Worm (Caenorhabditis elegans): ENCODE data around the gene gst-23.

gst-23 gene

ce11 chrV:3196832-3197329 lies 46.2 kb upstream of the gst-23 start, which contains the start of the genes Y73C8B.1 and Y73C8B.5 (continued):
- no peak for TF ChIP-seq mdl-1 (tag; optimal IDR thresholded peaks at IDR 0.05)
- no peak for TF ChIP-seq fos-1 (tag; optimal IDR thresholded peaks at IDR 0.05)
- no peak for TF ChIP-seq unc-62 (GFP tag; optimal IDR thresholded peaks at IDR 0.05)
- TF ChIP-seq lin-39 (tag; optimal IDR thresholded peaks at IDR 0.05) = no peak
- no peak for TF ChIP-seq zag-1 (tag; optimal IDR thresholded peaks at IDR 0.05)
- peak; percentile 9 for TF ChIP-seq nhr-129 (tag; optimal IDR thresholded peaks at IDR 0.05)
- TF ChIP-seq lsy-2 (tag; optimal IDR thresholded peaks at IDR 0.05) = peak in 1 of 2 experiments; percentile 14
- no peak for TF ChIP-seq Y55F3AM.14 (GFP tag; optimal IDR thresholded peaks at IDR 0.05)
- TF ChIP-seq elt-3 (tag; optimal IDR thresholded peaks at IDR 0.05) = no peak
- no peak for TF ChIP-seq ztf-4 (tag; optimal IDR thresholded peaks at IDR 0.05)
- TF ChIP-seq C34F6.9 (tag; optimal IDR thresholded peaks at IDR 0.05) = no peak
- TF ChIP-seq nhr-12 (tag; optimal IDR thresholded peaks at IDR 0.05) = no peak
- no peak for TF ChIP-seq ZK546.5 (tag; optimal IDR thresholded peaks at IDR 0.05)
- TF ChIP-seq egl-27 (tag; optimal IDR thresholded peaks at IDR 0.05) = no peak
- TF ChIP-seq nhr-77 (tag; optimal IDR thresholded peaks at IDR 0.05) = no peak
- peak; percentile 47 for TF ChIP-seq nhr-11 (tag; optimal IDR thresholded peaks at IDR 0.05)
- peak; percentile 8 for TF ChIP-seq F13H6.1 (tag; optimal IDR thresholded peaks at IDR 0.05)

- no peak for TF ChIP-seq F13H6.1 (tag; optimal IDR thresholded peaks at IDR 0.05)
- TF ChIP-seq lin-11 (tag; optimal IDR thresholded peaks at IDR 0.05) = no peak
- TF ChIP-seq nhr-237 (tag; optimal IDR thresholded peaks at IDR 0.05) = no peak
- no peak for TF ChIP-seq nhr-25 (tag; optimal IDR thresholded peaks at IDR 0.05)
- TF ChIP-seq nhr-21 (tag; optimal IDR thresholded peaks at IDR 0.05) = no peak
- no peak for TF ChIP-seq C34F6.9 (tag; optimal IDR thresholded peaks at IDR 0.05)
- TF ChIP-seq nhr-23 (tag; optimal IDR thresholded peaks at IDR 0.05) = no peak
- no peak for TF ChIP-seq unc-39 (tag; optimal IDR thresholded peaks at IDR 0.05)
Measured at ce11 chrV:3200323-3200722, 42.8 kb upstream of the gst-23 start, which contains the start of gene K08D9.4. Gene K08D9.4 (minus strand): TSS chrV:3200423.

DNA sequence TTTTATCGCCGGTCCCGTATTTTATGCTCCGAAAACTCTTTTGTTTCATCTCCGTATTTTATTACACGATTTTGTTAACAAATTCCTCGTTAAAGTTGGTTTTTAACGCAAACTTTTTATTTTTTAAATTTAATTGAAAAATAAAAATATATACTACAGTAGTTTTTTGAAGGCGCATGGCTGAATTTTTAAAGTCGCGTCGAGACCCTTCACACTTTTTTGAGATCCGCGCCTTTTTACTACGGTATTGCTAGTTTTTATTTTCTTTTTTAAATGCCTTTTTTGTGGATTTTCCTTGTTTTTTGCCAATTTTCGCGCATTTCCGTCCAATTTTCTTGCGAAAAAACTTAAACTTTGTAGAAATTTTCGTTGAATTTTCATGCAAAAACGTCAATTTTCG lies 38.7 kb upstream of the gst-23 start:
- TF ChIP-seq sma-9 (GFP tag; optimal IDR thresholded peaks at IDR 0.05) (no peak), sma-9 (tag; optimal IDR thresholded peaks at IDR 0.05) (no peak), zag-1 (tag; optimal IDR thresholded peaks at IDR 0.05) (no peak), unc-55 (GFP tag; optimal IDR thresholded peaks at IDR 0.05) (no peak)

- TF ChIP-seq nhr-129 (tag; optimal IDR thresholded peaks at IDR 0.05) (no peak), unc-55 (GFP tag; optimal IDR thresholded peaks at IDR 0.05) (peak; percentile 8), sma-3 (GFP tag; optimal IDR thresholded peaks at IDR 0.05) (no peak)
Measured at ce11 chrV:3208940-3209339, 34.1 kb upstream of the gst-23 start.

DNA sequence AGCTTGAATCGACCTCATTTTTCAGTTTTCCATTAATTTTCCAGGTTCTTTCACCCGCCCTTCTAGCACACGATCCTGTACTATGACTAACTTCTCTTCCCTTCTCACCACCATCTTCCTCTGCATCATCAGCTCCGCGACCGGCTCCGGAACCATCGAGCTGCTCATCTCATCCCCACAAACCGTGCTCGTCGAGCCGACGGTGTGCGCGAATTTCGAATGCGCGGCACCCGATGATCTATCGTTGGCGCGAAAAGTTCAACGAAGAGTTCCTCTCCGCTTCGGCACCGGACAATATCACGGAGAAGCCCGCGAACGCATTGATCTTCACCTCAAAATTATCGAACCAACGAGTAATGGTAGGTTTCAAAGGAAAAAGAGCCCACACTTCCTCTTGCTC lies 32.9 kb upstream of the gst-23 start, which contains the start of gene apx-1:
Gene apx-1, plus strand, starts transcription at position 50 of the 400 bp plus-strand sequence.
- no peak for TF ChIP-seq unc-55 (GFP tag; optimal IDR thresholded peaks at IDR 0.05)
- TF ChIP-seq elt-3 (tag; optimal IDR thresholded peaks at IDR 0.05) = no peak
- no peak for TF ChIP-seq ztf-1 (GFP tag; conservative IDR thresholded peaks at IDR 0.05)
- TF ChIP-seq mbf-1 (tag; optimal IDR thresholded peaks at IDR 0.05) = no peak

DNA sequence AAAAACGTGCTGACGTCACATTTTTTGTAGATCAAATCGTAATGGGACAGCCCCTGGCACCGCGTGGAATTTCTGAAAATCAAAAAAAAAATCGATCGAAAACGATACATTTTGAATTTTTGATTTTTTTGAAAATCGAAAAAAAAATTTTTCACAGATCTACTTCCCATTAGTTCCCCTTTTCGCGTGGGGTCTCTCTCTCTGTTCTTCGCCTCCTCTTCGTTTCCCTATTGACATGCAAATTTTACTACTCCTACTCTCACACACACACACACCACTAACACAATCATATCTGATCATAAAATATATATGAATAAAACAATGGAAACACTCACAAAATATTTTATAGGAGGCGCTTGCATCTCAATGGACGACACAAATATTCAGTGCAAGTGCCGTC lies 24.5 kb upstream of the gst-23 start:
- TF ChIP-seq elt-3 (tag; optimal IDR thresholded peaks at IDR 0.05) = no peak
- no peak for TF ChIP-seq F13H6.1 (tag; optimal IDR thresholded peaks at IDR 0.05)
- no peak for TF ChIP-seq elt-1 (tag; optimal IDR thresholded peaks at IDR 0.05)
- no peak for TF ChIP-seq ztf-4 (tag; optimal IDR thresholded peaks at IDR 0.05)
- no peak for TF ChIP-seq unc-39 (tag; optimal IDR thresholded peaks at IDR 0.05)
- no peak for TF ChIP-seq egl-27 (tag; optimal IDR thresholded peaks at IDR 0.05)
- TF ChIP-seq ztf-1 (GFP tag; conservative IDR thresholded peaks at IDR 0.05) = no peak
- no peak for TF ChIP-seq nhr-23 (tag; optimal IDR thresholded peaks at IDR 0.05)
- no peak for TF ChIP-seq dmd-4 (tag; optimal IDR thresholded peaks at IDR 0.05)
- no peak for TF ChIP-seq mbf-1 (tag; optimal IDR thresholded peaks at IDR 0.05)
- no peak for TF ChIP-seq aly-2 (tag; optimal IDR thresholded peaks at IDR 0.05)
- no peak for TF ChIP-seq unc-62 (GFP tag; optimal IDR thresholded peaks at IDR 0.05)
- TF ChIP-seq ZK546.5 (tag; optimal IDR thresholded peaks at IDR 0.05) = no peak
- no peak for TF ChIP-seq nhr-21 (tag; optimal IDR thresholded peaks at IDR 0.05)
- no peak for TF ChIP-seq nhr-77 (tag; optimal IDR thresholded peaks at IDR 0.05)
- no peak for TF ChIP-seq unc-55 (GFP tag; optimal IDR thresholded peaks at IDR 0.05)
